Fruit fly (Drosophila melanogaster) whole organism, embryonic: ENCODE measurements around the gene TTLL4B.

Source experiments
- Asciz ChIP-seq: fragments of 200-800 bp; sonication (Bioruptor generic); optimal IDR thresholded peaks from 2 replicates; lab custom pipeline; 2017; ENCODE audit warnings: missing biosample characterization, mild to moderate bottlenecking, missing genetic modification characterization, missing genetic modification reagents
- Atf3 ChIP-seq: fragments of 200-800 bp; sonication (Bioruptor generic); optimal IDR thresholded peaks from 3 replicates; lab custom pipeline; 2016; ENCODE audit warnings: missing biosample characterization, missing genetic modification characterization
- CG14710 ChIP-seq: fragments of 200-800 bp; sonication (Bioruptor generic); optimal IDR thresholded peaks from 3 replicates; lab custom pipeline; 2019; ENCODE audit warnings: missing biosample characterization, mild to moderate bottlenecking, missing genetic modification characterization, moderate library complexity
- CG15073 ChIP-seq: fragments of 200-800 bp; sonication (Bioruptor generic); optimal IDR thresholded peaks from 2 replicates; lab custom pipeline; 2016; ENCODE audit warnings: missing biosample characterization, missing genetic modification characterization
- CG16813 ChIP-seq: fragments of 200-800 bp; sonication (Bioruptor generic); IDR thresholded peaks from 3 replicates; pipeline ENCODE4 v1.3.6; 2022; ENCODE audit warnings: missing biosample characterization, missing genetic modification characterization; ENCODE audit not compliant: partially characterized antibody
- CG17328 ChIP-seq: fragments of 200-800 bp; sonication (Bioruptor generic); IDR thresholded peaks from 2 replicates; pipeline ENCODE4 v1.3.6; 2022; ENCODE audit warnings: missing biosample characterization, missing genetic modification characterization
- CG18262 ChIP-seq: fragments of 200-800 bp; optimal IDR thresholded peaks from 3 replicates; lab custom pipeline; 2019; ENCODE audit warnings: missing biosample characterization, mild to moderate bottlenecking, missing genetic modification characterization, moderate library complexity
- CG2199 ChIP-seq: fragments of 200-800 bp; sonication (Bioruptor generic); IDR thresholded peaks from 3 replicates; pipeline ENCODE4 v1.3.6; 2022; ENCODE audit warnings: missing biosample characterization, missing genetic modification characterization
- CG2678 ChIP-seq: fragments of 200-800 bp; sonication (Bioruptor generic); optimal IDR thresholded peaks from 3 replicates; lab custom pipeline; 2019; ENCODE audit warnings: missing biosample characterization, mild to moderate bottlenecking, missing genetic modification characterization, moderate library complexity
- CG2712 ChIP-seq: fragments of 200-800 bp; optimal IDR thresholded peaks from 3 replicates; lab custom pipeline; 2019; ENCODE audit warnings: missing biosample characterization, mild to moderate bottlenecking, missing genetic modification characterization, moderate library complexity
- CG30403 ChIP-seq: fragments of 200-800 bp; sonication (Bioruptor generic); optimal IDR thresholded peaks from 3 replicates; lab custom pipeline; 2016; ENCODE audit warnings: missing biosample characterization, missing genetic modification characterization
- CG32772 ChIP-seq: fragments of 200-800 bp; sonication (Bioruptor generic); IDR thresholded peaks from 2 replicates; pipeline ENCODE4 v1.3.6; 2022; ENCODE audit warnings: missing biosample characterization, missing genetic modification characterization
- CG3726 ChIP-seq: fragments of 200-800 bp; sonication (Bioruptor generic); IDR thresholded peaks from 3 replicates; pipeline ENCODE4, ENCODE4 v1.3.6; 2022; ENCODE audit warnings: missing biosample characterization, missing genetic modification characterization
- CG4730 ChIP-seq: fragments of 200-800 bp; sonication (Bioruptor generic); IDR thresholded peaks from 2 replicates; pipeline ENCODE4 v1.3.6; 2022; ENCODE audit warnings: missing biosample characterization, missing genetic modification characterization
- CG5245 ChIP-seq: fragments of 200-800 bp; sonication (Bioruptor generic); optimal IDR thresholded peaks from 3 replicates; lab custom pipeline; 2016; ENCODE audit warnings: missing biosample characterization, missing genetic modification characterization
- CG6791 ChIP-seq: fragments of 200-800 bp; sonication (Bioruptor generic); IDR thresholded peaks from 3 replicates; pipeline ENCODE4 v1.3.6; 2022; ENCODE audit warnings: missing biosample characterization, missing genetic modification characterization; ENCODE audit not compliant: partially characterized antibody
- CG7556 ChIP-seq: fragments of 200-800 bp; sonication (Bioruptor generic); optimal IDR thresholded peaks from 2 replicates; lab custom pipeline; 2017; ENCODE audit warnings: missing biosample characterization, mild to moderate bottlenecking, missing genetic modification characterization
- CG7786 ChIP-seq: fragments of 200-800 bp; sonication (Bioruptor generic); optimal IDR thresholded peaks from 2 replicates; lab custom pipeline; 2016; ENCODE audit warnings: missing biosample characterization, missing genetic modification characterization
- CG7839 ChIP-seq: fragments of 200-800 bp; sonication (Bioruptor generic); optimal IDR thresholded peaks from 3 replicates; lab custom pipeline; 2018; ENCODE audit warnings: missing biosample characterization, mild to moderate bottlenecking, missing genetic modification characterization, moderate library complexity
- CG8388 ChIP-seq: fragments of 200-800 bp; sonication (Bioruptor generic); optimal IDR thresholded peaks from 2 replicates; lab custom pipeline; 2019; ENCODE audit warnings: missing biosample characterization, mild to moderate bottlenecking, missing genetic modification characterization, moderate library complexity
- CG8478 ChIP-seq: fragments of >200 bp; optimal IDR thresholded peaks from 2 replicates; lab custom pipeline; 2018
- Dad ChIP-seq: fragments of 200-800 bp; sonication (Bioruptor generic); optimal IDR thresholded peaks from 3 replicates; lab custom pipeline; 2016; ENCODE audit warnings: missing biosample characterization, missing genetic modification characterization
- Hsf ChIP-seq: fragments of 200-800 bp; sonication (Bioruptor generic); optimal IDR thresholded peaks from 3 replicates; lab custom pipeline; 2016; ENCODE audit warnings: missing biosample characterization, missing genetic modification characterization
- NC2β ChIP-seq: fragments of 200-800 bp; sonication (Bioruptor generic); optimal IDR thresholded peaks from 2 replicates; lab custom pipeline; 2016; ENCODE audit warnings: missing biosample characterization, missing genetic modification characterization
- Pdp1 ChIP-seq, 2 experiments: fragments of 200-800 bp; sonication (Bioruptor generic); optimal IDR thresholded peaks; 3 replicates each; lab custom pipeline; 2016; ENCODE audit warnings: missing biosample characterization in 2 of 2, missing genetic modification characterization in 2 of 2, mild to moderate bottlenecking in 1 of 2, moderate library complexity in 1 of 2
- Ptx1 ChIP-seq: fragments of 200-800 bp; sonication (Bioruptor generic); IDR thresholded peaks from 2 replicates; pipeline ENCODE4 v1.3.6; 2022; ENCODE audit warnings: missing biosample characterization, missing genetic modification characterization
- Sox100B ChIP-seq: fragments of 200-800 bp; sonication (Bioruptor generic); optimal IDR thresholded peaks from 3 replicates; lab custom pipeline; 2018; ENCODE audit warnings: missing biosample characterization, mild to moderate bottlenecking, missing genetic modification characterization
- Sox102F ChIP-seq: fragments of 200-800 bp; sonication (Bioruptor generic); optimal IDR thresholded peaks from 2 replicates; lab custom pipeline; 2018; ENCODE audit warnings: missing biosample characterization, mild to moderate bottlenecking, missing genetic modification characterization, moderate library complexity
- Ssrp ChIP-seq: fragments of 200-800 bp; sonication (Bioruptor generic); optimal IDR thresholded peaks from 2 replicates; lab custom pipeline; 2018; ENCODE audit warnings: missing biosample characterization, mild to moderate bottlenecking, missing genetic modification characterization, moderate library complexity
- Vsx1 ChIP-seq: fragments of 200-800 bp; sonication (Bioruptor generic); optimal IDR thresholded peaks from 2 replicates; lab custom pipeline; 2017; ENCODE audit warnings: missing biosample characterization, mild to moderate bottlenecking, missing genetic modification characterization, missing genetic modification reagents
- Xrp1 ChIP-seq: fragments of 200-800 bp; sonication (Bioruptor generic); IDR thresholded peaks from 2 replicates; pipeline ENCODE4 v1.3.6; 2022; ENCODE audit warnings: missing biosample characterization, missing genetic modification characterization
- bcd ChIP-seq: fragments of 200-800 bp; sonication (Bioruptor generic); optimal IDR thresholded peaks from 2 replicates; lab custom pipeline; 2017; ENCODE audit warnings: missing biosample characterization, mild to moderate bottlenecking, missing genetic modification characterization
- br ChIP-seq: fragments of >200 bp; optimal IDR thresholded peaks from 2 replicates; lab custom pipeline; 2017
- bsh ChIP-seq, 2 experiments: fragments of 200-800 bp; sonication (Bioruptor generic); optimal IDR thresholded peaks; 2 replicates each; lab custom pipeline; 2017 to 2018; ENCODE audit warnings: mild to moderate bottlenecking in 2 of 2, missing biosample characterization in 2 of 2, missing genetic modification characterization in 2 of 2, moderate library complexity in 1 of 2
- crol ChIP-seq: fragments of 200-800 bp; sonication (Bioruptor generic); IDR thresholded peaks from 2 replicates; pipeline ENCODE4 v1.3.6; 2022; ENCODE audit warnings: missing biosample characterization, missing genetic modification characterization
- cwo ChIP-seq: fragments of 200-800 bp; sonication (Bioruptor generic); optimal IDR thresholded peaks from 3 replicates; lab custom pipeline; 2017; ENCODE audit warnings: missing biosample characterization, missing genetic modification characterization, mild to moderate bottlenecking, moderate library complexity, missing genetic modification reagents
- ewg ChIP-seq: fragments of 200-800 bp; sonication (Bioruptor generic); optimal IDR thresholded peaks from 3 replicates; lab custom pipeline; 2017; ENCODE audit warnings: mild to moderate bottlenecking, missing biosample characterization, missing genetic modification reagents, missing genetic modification characterization
- ftz-f1 ChIP-seq: fragments of 200-800 bp; sonication (Bioruptor generic); optimal IDR thresholded peaks from 2 replicates; lab custom pipeline; 2016; ENCODE audit warnings: missing biosample characterization, missing genetic modification characterization
- gfzf ChIP-seq: fragments of 200-800 bp; sonication (Bioruptor generic); optimal IDR thresholded peaks from 2 replicates; lab custom pipeline; 2016; ENCODE audit warnings: missing biosample characterization, mild to moderate bottlenecking, missing genetic modification characterization, moderate library complexity
- grau ChIP-seq: fragments of 200-800 bp; optimal IDR thresholded peaks from 3 replicates; lab custom pipeline; 2019; ENCODE audit warnings: missing biosample characterization, mild to moderate bottlenecking, missing genetic modification characterization, moderate library complexity
- ind ChIP-seq: fragments of 200-800 bp; sonication (Bioruptor generic); optimal IDR thresholded peaks from 3 replicates; lab custom pipeline; 2016; ENCODE audit warnings: missing biosample characterization, missing genetic modification characterization
- lola ChIP-seq, 3 experiments: fragments of >200 bp in 2 of 3; fragments of 200-800 bp in 1 of 3; sonication (Bioruptor generic) in 1 of 3; optimal IDR thresholded peaks; 2 replicates each; lab custom pipeline; 2017 to 2019; ENCODE audit warnings: missing biosample characterization in 3 of 3, missing genetic modification characterization in 3 of 3, mild to moderate bottlenecking in 1 of 3, moderate library complexity in 1 of 3
- luna ChIP-seq: fragments of 200-800 bp; sonication (Bioruptor generic); optimal IDR thresholded peaks from 2 replicates; lab custom pipeline; 2016; ENCODE audit warnings: missing biosample characterization, missing genetic modification characterization
- phol ChIP-seq: fragments of 200-800 bp; sonication (Bioruptor generic); optimal IDR thresholded peaks from 3 replicates; lab custom pipeline; 2018; ENCODE audit warnings: missing biosample characterization, mild to moderate bottlenecking, missing genetic modification characterization, moderate library complexity
- prd ChIP-seq, 3 experiments: fragments of >200 bp in 2 of 3; fragments of 200-800 bp in 1 of 3; sonication (Bioruptor generic) in 1 of 3; optimal IDR thresholded peaks in 2 of 3; IDR thresholded peaks in 1 of 3; 2 replicates in 2 of 3; 3 replicates in 1 of 3; pipeline versions ENCODE4 v1.3.6 to Lab custom; 2017 to 2022; ENCODE audit warnings: missing biosample characterization in 1 of 3, missing genetic modification characterization in 1 of 3
- rib ChIP-seq: fragments of 200-800 bp; sonication (Bioruptor generic); IDR thresholded peaks from 2 replicates; pipeline ENCODE4 v1.3.6; 2022; ENCODE audit warnings: missing biosample characterization, missing genetic modification characterization
- sd ChIP-seq: fragments of 200-800 bp; sonication (Bioruptor generic); optimal IDR thresholded peaks from 3 replicates; lab custom pipeline; 2018; ENCODE audit warnings: missing biosample characterization, mild to moderate bottlenecking, missing genetic modification characterization, moderate library complexity
- vfl ChIP-seq: fragments of 200-800 bp; sonication (Bioruptor generic); optimal IDR thresholded peaks from 2 replicates; lab custom pipeline; 2016; ENCODE audit warnings: missing biosample characterization, missing genetic modification characterization
- wor ChIP-seq: fragments of 200-800 bp; sonication (Bioruptor generic); IDR thresholded peaks from 2 replicates; pipeline ENCODE4 v1.3.6; 2022; ENCODE audit warnings: missing biosample characterization, missing genetic modification characterization

The TTLL4B gene

dm6 chr2L:3855528-3856189, 6.8 kb upstream of the TTLL4B start (continued):
- TF ChIP-seq ewg (peak; percentile 2), CG2678 (tag; lab: Kevin White, UChicago) (peak; percentile 33), Ptx1 (GFP tag; lab: Robert Waterston, UW) (0 out of 2 replicates have a peak, but pooled peaks have one; percentile 31), CG7556 (GFP tag; lab: Kevin White, UChicago) (no peak), vfl (GFP tag; lab: Kevin White, UChicago) (no peak), CG32772 (GFP tag; lab: Robert Waterston, UW) (no peak), prd (optimal IDR thresholded peaks at IDR 0.05; lab: Kevin White, UChicago) (no peak), prd (GFP tag; IDR thresholded peaks at IDR 0.05; lab: Robert Waterston, UW) (no peak), CG8478 (lab: Kevin White, UChicago) (no peak), CG15073 (GFP tag; lab: Kevin White, UChicago) (no peak), CG14710 (tag; lab: Kevin White, UChicago) (peak; percentile 21), grau (tag; lab: Kevin White, UChicago) (peak; percentile 31), CG2712 (tag; lab: Kevin White, UChicago) (peak; percentile 40), cwo (no peak), br (lab: Kevin White, UChicago) (no peak), CG2199 (0 out of 3 replicates have a peak, but pooled peaks have one; percentile 23), Asciz (GFP tag; lab: Kevin White, UChicago) (no peak), CG18262 (tag; lab: Kevin White, UChicago) (peak; percentile 54), CG6791 (GFP tag; lab: Robert Waterston, UW) (no peak), Sox102F (peak; percentile 43), gfzf (GFP tag; lab: Kevin White, UChicago) (no peak), ind (no peak), Sox100B (GFP tag; lab: Kevin White, UChicago) (peak; percentile 19), rib (GFP tag; lab: Robert Waterston, UW) (no peak), crol (GFP tag; lab: Robert Waterston, UW) (peak; percentile 54), lola (GFP tag; optimal IDR thresholded peaks at IDR 0.05; lab: Kevin White, UChicago) (peak in 1 of 3 experiments; percentile 68), CG30403 (peak; percentile 2), Xrp1 (GFP tag; lab: Robert Waterston, UW) (0 out of 2 replicates have a peak, but pooled peaks have one; percentile 40), Dad (GFP tag; lab: Kevin White, UChicago) (no peak), phol (peak; percentile 53), CG3726 (GFP tag; lab: Robert Waterston, UW) (no peak), CG17328 (GFP tag; lab: Robert Waterston, UW) (0 out of 2 replicates have a peak, but pooled peaks have one; percentile 6), bcd (GFP tag; lab: Kevin White, UChicago) (no peak), Ssrp (tag; lab: Kevin White, UChicago) (peak; percentile 32), ftz-f1 (GFP tag; lab: Kevin White, UChicago) (no peak), CG7839 (peak; percentile 51), CG5245 (GFP tag; lab: Kevin White, UChicago) (no peak), CG16813 (no peak), Hsf (no peak), NC2β (GFP tag; lab: Kevin White, UChicago) (no peak), sd (tag; lab: Kevin White, UChicago) (peak; percentile 36), Vsx1 (GFP tag; lab: Kevin White, UChicago) (no peak), Pdp1 (GFP tag; optimal IDR thresholded peaks at IDR 0.05; lab: Kevin White, UChicago) (no peak), luna (GFP tag; lab: Kevin White, UChicago) (no peak), CG7786 (GFP tag; lab: Kevin White, UChicago) (no peak), CG4730 (no peak), bsh (GFP tag; optimal IDR thresholded peaks at IDR 0.05; lab: Kevin White, UChicago) (peak in 1 of 2 experiments; percentile 60), CG8388 (GFP tag; lab: Kevin White, UChicago) (peak; percentile 49), wor (GFP tag; lab: Robert Waterston, UW) (no peak), Atf3 (GFP tag; lab: Kevin White, UChicago) (no peak)
